Fruit fly (Drosophila melanogaster) whole organism, embryonic: ENCODE measurements around the gene CG34057.

ENCODE experiments used
- Atf-2 ChIP-seq: fragments of 200-800 bp; sonication (Bioruptor generic); optimal IDR thresholded peaks from 2 replicates; lab custom pipeline; 2016; ENCODE audit warnings: missing biosample characterization, missing genetic modification characterization
- B-H2 ChIP-seq: fragments of 200-800 bp; sonication (Bioruptor generic); optimal IDR thresholded peaks from 2 replicates; lab custom pipeline; 2018; ENCODE audit warnings: missing biosample characterization, mild to moderate bottlenecking, missing genetic modification characterization
- CG10543 ChIP-seq: fragments of 200-800 bp; sonication (Bioruptor generic); optimal IDR thresholded peaks from 3 replicates; lab custom pipeline; 2017; ENCODE audit warnings: missing biosample characterization, mild to moderate bottlenecking, missing genetic modification characterization, moderate library complexity
- CG10565 ChIP-seq: fragments of 200-800 bp; sonication (Bioruptor generic); optimal IDR thresholded peaks from 3 replicates; lab custom pipeline; 2016; ENCODE audit warnings: missing biosample characterization, mild to moderate bottlenecking, missing genetic modification characterization
- CG10654 ChIP-seq: fragments of 200-800 bp; sonication (Bioruptor generic); optimal IDR thresholded peaks from 2 replicates; lab custom pipeline; 2016; ENCODE audit warnings: missing biosample characterization, missing genetic modification characterization
- CG10959 ChIP-seq: fragments of 200-800 bp; sonication (Bioruptor generic); IDR thresholded peaks from 2 replicates; pipeline ENCODE4 v1.3.6; 2022; ENCODE audit warnings: missing biosample characterization, missing genetic modification characterization
- CG11504 ChIP-seq: fragments of 200-800 bp; sonication (Bioruptor generic); optimal IDR thresholded peaks from 3 replicates; lab custom pipeline; 2019; ENCODE audit warnings: missing biosample characterization, mild to moderate bottlenecking, missing genetic modification characterization, moderate library complexity
- CG12104 ChIP-seq: fragments of 200-800 bp; sonication (Bioruptor generic); optimal IDR thresholded peaks from 3 replicates; lab custom pipeline; 2016; ENCODE audit warnings: missing biosample characterization, missing genetic modification characterization
- CG12299 ChIP-seq: fragments of 200-800 bp; sonication (Bioruptor generic); optimal IDR thresholded peaks from 2 replicates; lab custom pipeline; 2018; ENCODE audit warnings: missing biosample characterization, mild to moderate bottlenecking, missing genetic modification characterization
- CG1233 ChIP-seq: fragments of 200-800 bp; sonication (Bioruptor generic); optimal IDR thresholded peaks from 4 replicates; lab custom pipeline; 2018; ENCODE audit warnings: missing biosample characterization, mild to moderate bottlenecking, missing genetic modification characterization
- CG14050 ChIP-seq: fragments of 200-800 bp; sonication (Bioruptor generic); IDR thresholded peaks from 3 replicates; pipeline ENCODE4 v1.3.6; 2022; ENCODE audit warnings: missing biosample characterization, missing genetic modification characterization
- CG15011 ChIP-seq: fragments of 200-800 bp; sonication (Bioruptor generic); optimal IDR thresholded peaks from 3 replicates; lab custom pipeline; 2018; ENCODE audit warnings: missing biosample characterization, mild to moderate bottlenecking, missing genetic modification characterization
- CG18011 ChIP-seq: fragments of 200-800 bp; sonication (Bioruptor generic); optimal IDR thresholded peaks from 2 replicates; lab custom pipeline; 2017; ENCODE audit warnings: missing biosample characterization, missing genetic modification characterization, mild to moderate bottlenecking, moderate library complexity, missing genotype
- CG2116 ChIP-seq: fragments of 200-800 bp; sonication (Bioruptor generic); optimal IDR thresholded peaks from 3 replicates; lab custom pipeline; 2018; ENCODE audit warnings: missing biosample characterization, mild to moderate bottlenecking, missing genetic modification characterization
- CG30403 ChIP-seq: fragments of 200-800 bp; sonication (Bioruptor generic); optimal IDR thresholded peaks from 3 replicates; lab custom pipeline; 2016; ENCODE audit warnings: missing biosample characterization, missing genetic modification characterization
- CG3281 ChIP-seq: fragments of 200-800 bp; sonication (Bioruptor generic); optimal IDR thresholded peaks from 3 replicates; lab custom pipeline; 2017; ENCODE audit warnings: missing biosample characterization, mild to moderate bottlenecking, missing genetic modification characterization
- CG33213 ChIP-seq: fragments of 200-800 bp; sonication (Bioruptor generic); optimal IDR thresholded peaks from 3 replicates; lab custom pipeline; 2016; ENCODE audit warnings: missing biosample characterization, missing genetic modification characterization
- CG4424 ChIP-seq: fragments of 200-800 bp; sonication (Bioruptor generic); optimal IDR thresholded peaks from 3 replicates; lab custom pipeline; 2016; ENCODE audit warnings: missing biosample characterization, missing genetic modification characterization
- CG6272 ChIP-seq: fragments of 200-800 bp; sonication (Bioruptor generic); IDR thresholded peaks from 2 replicates; pipeline ENCODE4 v1.3.6; 2022; ENCODE audit warnings: missing biosample characterization, missing genetic modification characterization
- CG7963 ChIP-seq: fragments of 200-800 bp; sonication (Bioruptor generic); IDR thresholded peaks from 3 replicates; pipeline ENCODE4 v1.3.6; 2022; ENCODE audit warnings: missing biosample characterization, missing genetic modification characterization; ENCODE audit not compliant: partially characterized antibody
- CG8359 ChIP-seq: fragments of 200-800 bp; sonication (Bioruptor generic); optimal IDR thresholded peaks from 2 replicates; lab custom pipeline; 2017; ENCODE audit warnings: missing biosample characterization, mild to moderate bottlenecking, missing genetic modification characterization, borderline replicate concordance
- CG9609 ChIP-seq: fragments of 200-800 bp; sonication (Bioruptor generic); optimal IDR thresholded peaks from 3 replicates; lab custom pipeline; 2016; ENCODE audit warnings: missing biosample characterization, missing genetic modification characterization
- Chrac-16 ChIP-seq: fragments of 200-800 bp; sonication (Bioruptor generic); optimal IDR thresholded peaks from 3 replicates; lab custom pipeline; 2016; ENCODE audit warnings: missing biosample characterization, missing genetic modification characterization
- Dfd ChIP-seq, 2 experiments: fragments of >200 bp; optimal IDR thresholded peaks; 2 replicates each; lab custom pipeline; 2017; ENCODE audit warnings: missing biosample characterization in 2 of 2, missing genetic modification characterization in 2 of 2
- Dip2 ChIP-seq: fragments of 200-800 bp; sonication (Bioruptor generic); IDR thresholded peaks from 2 replicates; pipeline ENCODE4 v1.3.6; 2022; ENCODE audit warnings: missing biosample characterization, missing genetic modification characterization
- Elba2 ChIP-seq: fragments of 200-800 bp; sonication (Bioruptor generic); optimal IDR thresholded peaks from 3 replicates; lab custom pipeline; 2016; ENCODE audit warnings: missing biosample characterization, missing genetic modification characterization
- H2.0 ChIP-seq: fragments of 200-800 bp; sonication (Bioruptor generic); IDR thresholded peaks from 2 replicates; pipeline ENCODE4 v1.3.6; 2022; ENCODE audit warnings: missing biosample characterization, missing genetic modification characterization
- HmgD ChIP-seq: fragments of 200-800 bp; sonication (Bioruptor generic); optimal IDR thresholded peaks from 3 replicates; lab custom pipeline; 2016; ENCODE audit warnings: missing biosample characterization, missing genetic modification characterization
- Hr39 ChIP-seq: fragments of >200 bp; optimal IDR thresholded peaks from 2 replicates; lab custom pipeline; 2017
- Meics ChIP-seq: fragments of 200-800 bp; sonication (Bioruptor generic); optimal IDR thresholded peaks from 2 replicates; lab custom pipeline; 2017; ENCODE audit warnings: missing biosample characterization, mild to moderate bottlenecking, missing genetic modification characterization
- Mrtf ChIP-seq: fragments of 200-800 bp; sonication (Bioruptor generic); IDR thresholded peaks from 3 replicates; pipeline ENCODE4 v1.3.6; 2022; ENCODE audit warnings: missing biosample characterization, missing genetic modification characterization
- NK7.1 ChIP-seq: fragments of 200-800 bp; sonication (Bioruptor generic); optimal IDR thresholded peaks from 3 replicates; lab custom pipeline; 2016; ENCODE audit warnings: missing biosample characterization, missing genetic modification characterization
- Pdp1 ChIP-seq, 2 experiments: fragments of 200-800 bp; sonication (Bioruptor generic); optimal IDR thresholded peaks; 3 replicates each; lab custom pipeline; 2016; ENCODE audit warnings: missing biosample characterization in 2 of 2, missing genetic modification characterization in 2 of 2, mild to moderate bottlenecking in 1 of 2, moderate library complexity in 1 of 2
- Spps ChIP-seq: fragments of 200-800 bp; sonication (Bioruptor generic); optimal IDR thresholded peaks from 2 replicates; lab custom pipeline; 2018; ENCODE audit warnings: missing biosample characterization, mild to moderate bottlenecking, missing genetic modification characterization
- Sry-δ ChIP-seq: fragments of 200-800 bp; sonication (Bioruptor generic); optimal IDR thresholded peaks from 2 replicates; lab custom pipeline; 2016; ENCODE audit warnings: missing biosample characterization, missing genetic modification characterization
- Vsx1 ChIP-seq: fragments of 200-800 bp; sonication (Bioruptor generic); optimal IDR thresholded peaks from 2 replicates; lab custom pipeline; 2017; ENCODE audit warnings: missing biosample characterization, mild to moderate bottlenecking, missing genetic modification characterization, missing genetic modification reagents
- croc ChIP-seq: fragments of 200-800 bp; sonication (Bioruptor generic); conservative IDR thresholded peaks from 3 replicates; pipeline ENCODE4 v1.3.6; 2022; ENCODE audit warnings: missing biosample characterization, missing genetic modification characterization
- dysf ChIP-seq: fragments of 200-800 bp; sonication (Bioruptor generic); IDR thresholded peaks from 3 replicates; pipeline ENCODE4 v1.3.6; 2022; ENCODE audit warnings: missing biosample characterization, missing genetic modification characterization
- emc ChIP-seq: fragments of 200-800 bp; sonication (Bioruptor generic); optimal IDR thresholded peaks from 2 replicates; lab custom pipeline; 2016; ENCODE audit warnings: missing biosample characterization, missing genetic modification characterization
- gsb ChIP-seq: fragments of 200-800 bp; sonication (Bioruptor generic); IDR thresholded peaks from 2 replicates; pipeline ENCODE4 v1.3.6; 2022; ENCODE audit warnings: missing biosample characterization, missing genetic modification characterization
- gt ChIP-seq: fragments of 200-800 bp; sonication (Bioruptor generic); IDR thresholded peaks from 2 replicates; pipeline ENCODE4 v1.3.6; 2022; ENCODE audit warnings: missing biosample characterization, missing genetic modification characterization
- hb ChIP-seq: fragments of 200-800 bp; sonication (Bioruptor generic); IDR thresholded peaks from 3 replicates; pipeline ENCODE4 v1.3.6; 2022; ENCODE audit warnings: missing biosample characterization, missing genetic modification characterization; ENCODE audit not compliant: partially characterized antibody
- inv ChIP-seq: fragments of 200-800 bp; sonication (Bioruptor generic); IDR thresholded peaks from 2 replicates; pipeline ENCODE4 v1.3.6; 2022; ENCODE audit warnings: missing biosample characterization, missing genetic modification characterization; ENCODE audit not compliant: partially characterized antibody
- knrl ChIP-seq: fragments of 200-800 bp; sonication (Bioruptor generic); IDR thresholded peaks from 3 replicates; pipeline ENCODE4 v1.3.6; 2022; ENCODE audit warnings: missing biosample characterization, missing genetic modification characterization; ENCODE audit not compliant: partially characterized antibody
- pita ChIP-seq: fragments of 200-800 bp; sonication (Bioruptor generic); optimal IDR thresholded peaks from 2 replicates; lab custom pipeline; 2017; ENCODE audit warnings: missing biosample characterization, mild to moderate bottlenecking, missing genetic modification characterization
- shn ChIP-seq: fragments of 200-800 bp; sonication (Bioruptor generic); optimal IDR thresholded peaks from 3 replicates; lab custom pipeline; 2016; ENCODE audit warnings: missing biosample characterization, missing genetic modification characterization
- slou ChIP-seq: fragments of 200-800 bp; sonication (Bioruptor generic); optimal IDR thresholded peaks from 3 replicates; lab custom pipeline; 2016; ENCODE audit warnings: missing biosample characterization, missing genetic modification characterization
- stc ChIP-seq: fragments of 200-800 bp; sonication (Bioruptor generic); IDR thresholded peaks from 2 replicates; pipeline ENCODE4 v1.3.6; 2022; ENCODE audit warnings: missing biosample characterization, missing genetic modification characterization
- tll ChIP-seq, 2 experiments: fragments of 200-800 bp in 1 of 2; fragments of >200 bp in 1 of 2; sonication (Bioruptor generic) in 1 of 2; optimal IDR thresholded peaks; 2 replicates each; lab custom pipeline; 2017 to 2019; ENCODE audit warnings: missing biosample characterization in 2 of 2, missing genetic modification characterization in 2 of 2, mild to moderate bottlenecking in 1 of 2, moderate library complexity in 1 of 2
- unpg ChIP-seq: fragments of 200-800 bp; sonication (Bioruptor generic); optimal IDR thresholded peaks from 3 replicates; lab custom pipeline; 2018; ENCODE audit warnings: missing biosample characterization, mild to moderate bottlenecking, missing genetic modification characterization, moderate library complexity
- zen2 ChIP-seq: fragments of 200-800 bp; sonication (Bioruptor generic); IDR thresholded peaks from 3 replicates; pipeline ENCODE4 v1.3.6; 2022; ENCODE audit warnings: missing biosample characterization, missing genetic modification characterization; ENCODE audit not compliant: partially characterized antibody

The CG34057 gene

DNA sequence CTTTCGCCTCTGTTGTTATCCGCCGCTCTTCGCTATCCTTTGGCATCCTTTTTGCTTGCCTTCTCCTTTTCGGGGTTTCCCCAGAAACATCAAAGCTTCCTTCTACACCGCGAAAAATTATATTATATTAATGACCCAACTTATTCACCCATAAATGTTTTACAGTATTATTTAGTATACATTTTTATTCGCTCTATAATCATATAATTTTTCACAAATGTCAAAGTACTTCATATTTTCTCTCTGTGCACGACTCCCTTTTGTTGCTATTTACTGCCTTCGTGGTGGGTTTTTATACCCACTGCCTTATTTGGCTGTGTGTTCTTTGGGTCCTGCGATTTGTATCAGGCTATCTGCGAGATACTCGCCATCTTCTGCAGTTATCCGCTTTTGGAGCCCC lies 20.0 kb downstream of the CG34057 start (continued):
- TF ChIP-seq CG3281 (peak; percentile 2), Vsx1 (GFP tag; lab: Kevin White, UChicago) (no peak), HmgD (GFP tag; lab: Kevin White, UChicago) (no peak), knrl (GFP tag; lab: Robert Waterston, UW) (no peak), Elba2 (GFP tag; lab: Kevin White, UChicago) (no peak), CG1233 (GFP tag; lab: Kevin White, UChicago) (peak; percentile 26), CG10654 (GFP tag; lab: Kevin White, UChicago) (no peak), Sry-δ (GFP tag; lab: Kevin White, UChicago) (no peak), CG18011 (no peak), Hr39 (lab: Kevin White, UChicago) (no peak), CG14050 (no peak), CG8359 (no peak), H2.0 (GFP tag; lab: Robert Waterston, UW) (0 out of 2 replicates have a peak, but pooled peaks have one; percentile 9), Spps (tag; lab: Kevin White, UChicago) (no peak), CG6272 (GFP tag; lab: Robert Waterston, UW) (no peak), stc (GFP tag; lab: Robert Waterston, UW) (0 out of 2 replicates have a peak, but pooled peaks have one; percentile 23), CG15011 (GFP tag; lab: Kevin White, UChicago) (no peak), hb (GFP tag; lab: Robert Waterston, UW) (no peak), B-H2 (no peak), Dip2 (GFP tag; lab: Robert Waterston, UW) (no peak), shn (GFP tag; lab: Kevin White, UChicago) (no peak), CG12104 (no peak), CG10543 (GFP tag; lab: Kevin White, UChicago) (peak; percentile 32), CG9609 (GFP tag; lab: Kevin White, UChicago) (no peak), pita (no peak), Chrac-16 (no peak), zen2 (GFP tag; lab: Robert Waterston, UW) (no peak), emc (GFP tag; lab: Kevin White, UChicago) (no peak), inv (no peak), dysf (peak; percentile 50; the same call in 1 of the 3 replicates), CG4424 (GFP tag; lab: Kevin White, UChicago) (peak; percentile 10), Meics (peak; percentile 46), Mrtf (GFP tag; lab: Robert Waterston, UW) (no peak), CG30403 (peak; percentile 30), gsb (GFP tag; lab: Robert Waterston, UW) (no peak), CG2116 (GFP tag; lab: Kevin White, UChicago) (no peak), Dfd (GFP tag; optimal IDR thresholded peaks at IDR 0.05; lab: Kevin White, UChicago) (no peak), unpg (no peak), tll (GFP tag; optimal IDR thresholded peaks at IDR 0.05; lab: Kevin White, UChicago) (no peak), NK7.1 (GFP tag; lab: Kevin White, UChicago) (no peak), gt (GFP tag; lab: Robert Waterston, UW) (no peak), CG10959 (GFP tag; lab: Robert Waterston, UW) (no peak), slou (GFP tag; lab: Kevin White, UChicago) (no peak), CG33213 (no peak), CG11504 (tag; lab: Kevin White, UChicago) (peak; percentile 75), CG10565 (GFP tag; lab: Kevin White, UChicago) (no peak), croc (0 out of 3 replicates have a peak, but pooled peaks have one; percentile 15), CG12299 (tag; lab: Kevin White, UChicago) (no peak), Pdp1 (GFP tag; optimal IDR thresholded peaks at IDR 0.05; lab: Kevin White, UChicago) (no peak), Atf-2 (no peak), CG7963 (GFP tag; lab: Robert Waterston, UW) (no peak)
